Worm (Caenorhabditis elegans): ENCODE data around the gene oac-49.

Gene oac-49

DNA sequence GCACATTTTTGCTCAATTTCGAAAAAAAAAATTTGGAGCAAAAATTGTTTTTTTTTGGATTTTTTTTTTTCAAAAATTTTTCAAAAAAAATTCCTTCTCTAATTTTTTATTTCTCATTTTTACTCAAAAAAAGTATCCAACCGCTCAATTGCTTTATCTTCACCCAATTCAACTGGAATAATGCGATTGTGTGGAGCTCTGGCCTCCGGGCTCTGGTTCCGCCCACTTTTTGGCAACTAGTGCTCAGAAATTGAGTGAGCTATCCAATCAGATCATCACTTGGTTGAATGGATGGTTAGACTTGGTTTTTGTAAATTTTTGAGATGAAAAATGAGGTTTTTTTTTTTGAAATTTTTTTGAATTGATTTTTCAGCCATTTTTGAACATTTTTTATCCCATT, 38.9 kb upstream of the oac-49 start:
- TF ChIP-seq nhr-48 (tag; optimal IDR thresholded peaks at IDR 0.05): no peak
- TF ChIP-seq F26F4.8 (GFP tag; conservative IDR thresholded peaks at IDR 0.05): no peak
- no peak for TF ChIP-seq tag-97 (GFP tag; IDR thresholded peaks at IDR 0.05)
- no peak for TF ChIP-seq hlh-30 (tag; optimal IDR thresholded peaks at IDR 0.05; ENCODE audit: insufficient read depth)
- no peak for TF ChIP-seq cey-2 (tag; optimal IDR thresholded peaks at IDR 0.05; ENCODE audit: borderline replicate concordance, insufficient read depth)
- no peak for TF ChIP-seq mdt-29 (GFP tag; IDR thresholded peaks at IDR 0.05)
- no peak for TF ChIP-seq zfp-2 (tag; optimal IDR thresholded peaks at IDR 0.05)
- no peak for TF ChIP-seq snpc-1.2 (GFP tag; IDR thresholded peaks at IDR 0.05)

DNA sequence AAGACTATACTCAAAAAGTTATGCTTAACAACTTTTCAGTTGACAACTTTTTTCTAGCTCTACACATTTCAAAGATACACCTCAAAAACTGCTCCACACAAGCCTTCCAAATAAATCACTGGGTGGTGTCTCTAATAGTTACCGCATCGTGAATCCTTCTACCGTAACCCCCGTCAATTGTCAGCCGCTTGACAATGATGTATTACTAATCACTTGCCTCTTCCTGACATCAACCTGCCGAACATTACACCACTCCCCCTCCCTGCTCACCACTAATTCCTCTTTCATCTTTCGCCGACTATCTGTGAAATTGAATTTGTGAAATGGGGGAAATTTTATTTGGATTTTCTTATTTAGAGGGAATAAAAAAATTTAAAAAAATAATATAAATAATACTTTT, 36.1 kb upstream of the oac-49 start:
- TF ChIP-seq ceh-20 (GFP tag; IDR thresholded peaks at IDR 0.05): no peak

DNA sequence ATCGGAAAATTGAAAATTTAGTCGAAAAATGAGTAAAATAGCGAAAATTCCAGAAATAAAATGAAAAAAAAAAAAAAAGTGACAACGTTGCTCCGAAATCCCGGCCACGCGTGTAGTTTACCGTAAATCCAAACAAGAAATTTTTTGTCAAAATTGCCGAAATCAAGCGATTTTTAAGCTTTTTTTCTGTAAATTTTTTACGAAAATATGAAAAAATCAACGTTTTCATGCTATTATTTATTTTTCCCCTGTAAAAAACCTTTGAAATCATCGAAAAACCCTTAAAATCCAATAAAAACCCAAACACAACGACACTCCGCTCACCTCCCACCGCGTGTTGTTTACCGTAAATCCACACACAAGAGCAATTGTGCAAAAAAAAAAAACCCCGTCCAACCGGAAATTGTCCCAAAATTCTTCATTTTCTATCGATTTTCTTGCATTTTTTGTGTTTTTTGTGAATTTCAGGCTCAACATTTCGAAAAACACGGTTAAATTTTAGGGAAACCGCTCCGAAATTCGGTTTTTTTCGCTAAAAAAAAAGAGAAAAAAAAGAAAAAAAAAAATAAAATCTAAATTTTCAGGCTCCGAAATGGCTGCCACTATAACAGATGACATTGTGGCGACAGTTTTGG, 27.7 kb upstream of the oac-49 start, which contains the start of the genes Y39B6A.3 and pph-5:
Gene Y39B6A.3 (minus strand): TSS at position 51 of the 635 bp plus-strand sequence.
Gene pph-5 (plus strand): TSS at position 585 of the 635 bp plus-strand sequence.
- TF ChIP-seq zip-2 (tag; optimal IDR thresholded peaks at IDR 0.05): no peak
- TF ChIP-seq daf-16 (GFP tag; optimal IDR thresholded peaks at IDR 0.05): no peak
- no peak for TF ChIP-seq daf-16 (tag; optimal IDR thresholded peaks at IDR 0.05)
- TF ChIP-seq dpl-1 (GFP tag; optimal IDR thresholded peaks at IDR 0.05): peak; percentile 37
- TF ChIP-seq ZK337.2 (GFP tag; IDR thresholded peaks at IDR 0.05): no peak
- TF ChIP-seq pqm-1 (tag; optimal IDR thresholded peaks at IDR 0.05): no peak
- TF ChIP-seq jun-1 (tag; optimal IDR thresholded peaks at IDR 0.05): no peak
- TF ChIP-seq nhr-25 (tag; optimal IDR thresholded peaks at IDR 0.05; ENCODE audit: borderline replicate concordance, insufficient read depth): no peak
- no peak for TF ChIP-seq ctbp-1 (GFP tag; IDR thresholded peaks at IDR 0.05)
- TF ChIP-seq mxl-2 (GFP tag; conservative IDR thresholded peaks at IDR 0.05): no peak
- no peak for TF ChIP-seq ceh-28 (tag; optimal IDR thresholded peaks at IDR 0.05)
- TF ChIP-seq Y105C5A.15 (GFP tag; IDR thresholded peaks at IDR 0.05): no peak
- TF ChIP-seq F26F4.8 (GFP tag; conservative IDR thresholded peaks at IDR 0.05): no peak
- no peak for TF ChIP-seq lir-3 (tag; optimal IDR thresholded peaks at IDR 0.05)
- no peak for TF ChIP-seq aly-2 (tag; optimal IDR thresholded peaks at IDR 0.05)
- TF ChIP-seq gei-8 (GFP tag; optimal IDR thresholded peaks at IDR 0.05): no peak
- TF ChIP-seq vab-7 (GFP tag; IDR thresholded peaks at IDR 0.05): no peak
- peak; percentile 19 for TF ChIP-seq dve-1 (tag; optimal IDR thresholded peaks at IDR 0.05; ENCODE audit: insufficient read depth)
- no peak for TF ChIP-seq zag-1 (tag; optimal IDR thresholded peaks at IDR 0.05)
- TF ChIP-seq set-16 (GFP tag; IDR thresholded peaks at IDR 0.05): no peak
- TF ChIP-seq T26A8.4 (GFP tag; IDR thresholded peaks at IDR 0.05): no peak
- TF ChIP-seq F44E2.7 (GFP tag; IDR thresholded peaks at IDR 0.05): no peak
- no peak for TF ChIP-seq ZK546.5 (tag; optimal IDR thresholded peaks at IDR 0.05)
- no peak for TF ChIP-seq mdl-1 (tag; optimal IDR thresholded peaks at IDR 0.05)
- TF ChIP-seq unc-130 (GFP tag; optimal IDR thresholded peaks at IDR 0.05): no peak
- no peak for TF ChIP-seq tra-1 (GFP tag; IDR thresholded peaks at IDR 0.05)
- TF ChIP-seq lin-1 (GFP tag; IDR thresholded peaks at IDR 0.05): no peak
- TF ChIP-seq spr-1 (tag; optimal IDR thresholded peaks at IDR 0.05): no peak
- TF ChIP-seq nhr-111 (GFP tag; optimal IDR thresholded peaks at IDR 0.05): no peak
- peak; percentile 24 for TF ChIP-seq aha-1 (tag)
- TF ChIP-seq spr-3 (GFP tag; optimal IDR thresholded peaks at IDR 0.05): no peak
- TF ChIP-seq Y48G9A.11 (GFP tag; IDR thresholded peaks at IDR 0.05): peak; percentile 99
- TF ChIP-seq nhr-42 (GFP tag; IDR thresholded peaks at IDR 0.05): no peak
- TF ChIP-seq ceh-20 (GFP tag; IDR thresholded peaks at IDR 0.05): no peak
- no peak for TF ChIP-seq D1046.2 (GFP tag; IDR thresholded peaks at IDR 0.05)
- TF ChIP-seq mdt-29 (GFP tag; IDR thresholded peaks at IDR 0.05): no peak
- TF ChIP-seq sdz-12 (GFP tag; optimal IDR thresholded peaks at IDR 0.05): no peak
- TF ChIP-seq daf-19 (GFP tag; conservative IDR thresholded peaks at IDR 0.05): no peak
- no peak for TF ChIP-seq lin-15B (tag; optimal IDR thresholded peaks at IDR 0.05)
- TF ChIP-seq snpc-1.2 (GFP tag; IDR thresholded peaks at IDR 0.05): no peak
- no peak for TF ChIP-seq cey-2 (tag; optimal IDR thresholded peaks at IDR 0.05; ENCODE audit: borderline replicate concordance, insufficient read depth)
- TF ChIP-seq ceh-82 (tag; optimal IDR thresholded peaks at IDR 0.05): no peak
